Fruit fly (Drosophila melanogaster): Measurements from ENCODE around the gene p53.

Gene p53

DNA sequence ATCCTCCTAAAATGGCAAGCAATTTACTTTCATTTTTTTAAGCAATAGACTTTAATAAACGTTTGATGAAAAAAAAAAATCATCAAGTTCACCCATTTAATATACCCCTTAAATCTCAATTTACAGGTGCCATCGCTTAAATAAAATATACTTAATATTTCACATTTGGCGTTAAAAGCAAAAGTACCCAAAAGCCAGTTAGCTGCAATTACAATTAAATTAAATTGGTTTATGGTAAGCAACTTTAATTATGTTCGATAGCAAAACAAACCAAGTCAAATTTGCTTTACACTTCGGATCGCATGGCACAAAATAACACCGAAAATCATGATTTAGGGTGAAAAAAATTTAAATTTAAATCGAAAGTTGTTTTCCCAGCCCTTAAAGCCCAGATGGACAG lies 11.9 kb downstream of the p53 start, which contains the start of gene CG13838:
Gene CG13838, plus strand, starts transcription at position 301 of the 400 bp plus-strand sequence.
- TF ChIP-seq ato (GFP tag; IDR thresholded peaks at IDR 0.05; ENCODE audit: partially characterized antibody) (no peak), slp2 (GFP tag; optimal IDR thresholded peaks at IDR 0.05) (no peak), unpg (GFP tag; optimal IDR thresholded peaks at IDR 0.05) (no peak), usp (GFP tag; optimal IDR thresholded peaks at IDR 0.05) (no peak), CG11093 (GFP tag; IDR thresholded peaks at IDR 0.05) (no peak), Fer3 (tag; optimal IDR thresholded peaks at IDR 0.05) (no peak), NFAT (GFP tag; IDR thresholded peaks at IDR 0.05) (no peak), az2 (GFP tag; optimal IDR thresholded peaks at IDR 0.05) (no peak), CG17361 (GFP tag; IDR thresholded peaks at IDR 0.05) (no peak), CG8765 (GFP tag; IDR thresholded peaks at IDR 0.05) (no peak), Vsx1 (GFP tag; optimal IDR thresholded peaks at IDR 0.05) (no peak), CG32532 (GFP tag; IDR thresholded peaks at IDR 0.05) (no peak)

dm6 chr3R:23038062-23038461 lies 15.8 kb downstream of the p53 start:
- TF ChIP-seq Stat92E (GFP tag; optimal IDR thresholded peaks at IDR 0.05) (no peak), sens (GFP tag) (peak; percentile 64), sim (GFP tag; IDR thresholded peaks at IDR 0.05) (no peak), Kr (GFP tag; optimal IDR thresholded peaks at IDR 0.05) (no peak), twi (tag; optimal IDR thresholded peaks at IDR 0.05) (peak; percentile 86), Eip74EF (GFP tag; optimal IDR thresholded peaks at IDR 0.05) (no peak), unc-4 (GFP tag; IDR thresholded peaks at IDR 0.05; ENCODE audit: partially characterized antibody) (no peak), CG8388 (GFP tag; optimal IDR thresholded peaks at IDR 0.05) (no peak), gsb-n (tag; optimal IDR thresholded peaks at IDR 0.05) (no peak), CG15011 (GFP tag; optimal IDR thresholded peaks at IDR 0.05) (no peak), maf-S (GFP tag; optimal IDR thresholded peaks at IDR 0.05) (no peak)

DNA sequence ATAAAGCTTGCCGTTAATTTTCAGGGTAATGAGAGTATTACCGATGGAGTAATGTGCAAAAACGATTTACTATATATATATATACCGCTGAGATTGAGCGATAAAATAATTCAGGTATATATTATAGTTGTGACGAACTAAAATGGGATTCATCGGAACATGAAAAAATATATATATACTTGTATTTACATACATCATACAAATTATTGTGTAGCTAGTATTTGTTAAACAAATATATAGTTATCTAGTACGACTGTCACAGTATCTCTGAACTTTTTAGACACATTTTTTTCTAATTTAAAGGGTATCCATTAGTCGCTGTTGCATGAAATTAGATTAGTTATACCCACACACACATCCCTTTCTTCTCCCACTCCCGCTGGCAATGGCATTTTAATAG lies 17.6 kb downstream of the p53 start:
- TF ChIP-seq kah (GFP tag; optimal IDR thresholded peaks at IDR 0.05) = no peak
- no peak for TF ChIP-seq CG17612 (GFP tag; IDR thresholded peaks at IDR 0.05)
- peak; percentile 9 for TF ChIP-seq CG2712 (tag; optimal IDR thresholded peaks at IDR 0.05)
- no peak for TF ChIP-seq CG3281 (GFP tag; optimal IDR thresholded peaks at IDR 0.05)
- no peak for TF ChIP-seq C15 (GFP tag; IDR thresholded peaks at IDR 0.05)
- TF ChIP-seq CG10431 (GFP tag; optimal IDR thresholded peaks at IDR 0.05) = no peak
- no peak for TF ChIP-seq NK7.1 (GFP tag; optimal IDR thresholded peaks at IDR 0.05)
- TF ChIP-seq CoRest (tag; optimal IDR thresholded peaks at IDR 0.05) = peak; percentile 4
- TF ChIP-seq stc (GFP tag; IDR thresholded peaks at IDR 0.05) = no peak
- TF ChIP-seq gem (tag; optimal IDR thresholded peaks at IDR 0.05) = peak; percentile 28
- TF ChIP-seq pnt (GFP tag; optimal IDR thresholded peaks at IDR 0.05) = no peak
- no peak for TF ChIP-seq ssp (GFP tag; IDR thresholded peaks at IDR 0.05)
- TF ChIP-seq pros (GFP tag; optimal IDR thresholded peaks at IDR 0.05) = no peak
- TF ChIP-seq D19A (tag; optimal IDR thresholded peaks at IDR 0.05) = peak; percentile 86
- TF ChIP-seq Eip74EF (GFP tag; optimal IDR thresholded peaks at IDR 0.05) = no peak
- TF ChIP-seq klu (GFP tag; IDR thresholded peaks at IDR 0.05) = no peak
- no peak for TF ChIP-seq NC2β (GFP tag; optimal IDR thresholded peaks at IDR 0.05)
- no peak for TF ChIP-seq dmrt99B (tag; optimal IDR thresholded peaks at IDR 0.05)
- no peak for TF ChIP-seq wor (GFP tag; IDR thresholded peaks at IDR 0.05)
- TF ChIP-seq Ada2b (GFP tag; IDR thresholded peaks at IDR 0.05) = no peak
- TF ChIP-seq Neu2 (GFP tag; optimal IDR thresholded peaks at IDR 0.05; ENCODE audit: borderline replicate concordance) = no peak
- no peak for TF ChIP-seq D (optimal IDR thresholded peaks at IDR 0.05)
- no peak for TF ChIP-seq D (GFP tag; optimal IDR thresholded peaks at IDR 0.05)
- 0 out of 3 replicates have a peak, but pooled peaks have one; percentile 23 for TF ChIP-seq CG17361 (GFP tag; IDR thresholded peaks at IDR 0.05)
- no peak for TF ChIP-seq CG43689 (GFP tag; IDR thresholded peaks at IDR 0.05)
- TF ChIP-seq fd102C (GFP tag; optimal IDR thresholded peaks at IDR 0.05) = no peak
- peak; percentile 33 for TF ChIP-seq dmrt11E (tag; optimal IDR thresholded peaks at IDR 0.05)
- TF ChIP-seq CG18764 (GFP tag; optimal IDR thresholded peaks at IDR 0.05) = no peak
- no peak for TF ChIP-seq tap (tag; optimal IDR thresholded peaks at IDR 0.05)
